Fruit fly (Drosophila melanogaster) whole organism, pupa: ENCODE measurements around the gene Mccc1.
A peak's percentile ranks its signal among the peaks of the same experiment; 100 is the strongest.

Experiments used
- CG10348 ChIP-seq: fragments of 200-800 bp; sonication (Bioruptor generic); IDR thresholded peaks from 2 replicates; pipeline ENCODE4 v1.3.6; 2022; ENCODE audit warnings: missing biosample characterization, missing genetic modification characterization
- CG13204 ChIP-seq: fragments of 200-800 bp; sonication (Bioruptor generic); optimal IDR thresholded peaks from 2 replicates; lab custom pipeline; 2018; ENCODE audit warnings: missing biosample characterization, mild to moderate bottlenecking, missing genetic modification characterization, moderate library complexity
- CG14655 ChIP-seq: fragments of 200-800 bp; sonication (Bioruptor generic); optimal IDR thresholded peaks from 3 replicates; lab custom pipeline; 2017; ENCODE audit warnings: mild to moderate bottlenecking, missing biosample characterization, missing genetic modification reagents, missing genetic modification characterization
- CG15710 ChIP-seq: fragments of 200-800 bp; sonication (Bioruptor generic); optimal IDR thresholded peaks from 2 replicates; lab custom pipeline; 2018; ENCODE audit warnings: missing biosample characterization, mild to moderate bottlenecking, missing genetic modification characterization, moderate library complexity
- CG34367 ChIP-seq: fragments of 200-800 bp; sonication (Bioruptor generic); optimal IDR thresholded peaks from 2 replicates; lab custom pipeline; 2018; ENCODE audit warnings: missing biosample characterization, mild to moderate bottlenecking, missing genetic modification characterization
- CG8159 ChIP-seq: fragments of 200-800 bp; sonication (Bioruptor generic); optimal IDR thresholded peaks from 3 replicates; lab custom pipeline; 2018; ENCODE audit warnings: missing biosample characterization, mild to moderate bottlenecking, missing genetic modification characterization, moderate library complexity
- D1 ChIP-seq: fragments of 200-800 bp; sonication (Bioruptor generic); optimal IDR thresholded peaks from 2 replicates; lab custom pipeline; 2018; ENCODE audit warnings: missing biosample characterization, mild to moderate bottlenecking, missing genetic modification characterization, moderate library complexity
- EcR ChIP-seq: fragments of 200-800 bp; sonication (Bioruptor generic); optimal IDR thresholded peaks from 3 replicates; lab custom pipeline; 2019; ENCODE audit warnings: missing biosample characterization, missing genetic modification characterization, mild to moderate bottlenecking, moderate library complexity, missing genetic modification reagents
- Ets98B ChIP-seq: fragments of 200-800 bp; sonication (Bioruptor generic); IDR thresholded peaks from 2 replicates; pipeline ENCODE4 v1.3.6; 2022; ENCODE audit warnings: missing biosample characterization, missing genetic modification characterization
- Snoo ChIP-seq: fragments of 200-800 bp; sonication (Bioruptor generic); optimal IDR thresholded peaks from 3 replicates; lab custom pipeline; 2017; ENCODE audit warnings: missing biosample characterization, mild to moderate bottlenecking, missing genetic modification characterization, inconsistent platforms
- rn ChIP-seq: fragments of 200-800 bp; sonication (Bioruptor generic); IDR thresholded peaks from 2 replicates; pipeline ENCODE4 v1.3.6; 2022; ENCODE audit warnings: missing biosample characterization, missing genetic modification characterization

dm6 chr3R:31768198-31768597 lies 25.5 kb downstream of the Mccc1 start:
- TF ChIP-seq CG8159 (tag; lab: Kevin White, UChicago) (peak; percentile 45), EcR (GFP tag; lab: Kevin White, UChicago) (no peak), rn (peak; percentile 63), Ets98B (GFP tag; lab: Robert Waterston, UW) (peak; percentile 89), Snoo (tag; lab: Kevin White, UChicago) (no peak), CG10348 (GFP tag; lab: Robert Waterston, UW) (no peak), CG34367 (tag; lab: Kevin White, UChicago) (no peak), CG13204 (no peak), CG15710 (tag; lab: Kevin White, UChicago) (no peak), CG14655 (GFP tag; lab: Kevin White, UChicago) (peak; percentile 91), D1 (tag; lab: Kevin White, UChicago) (no peak)
